Worm (Caenorhabditis elegans) whole organism, mixed stage, embryonic: ENCODE data around the gene gldi-9.

Experiments
- elt-1 ChIP-seq: sonication (generic microtip); optimal IDR thresholded peaks from 2 replicates; lab custom pipeline; 2017; ENCODE audit warnings: missing genetic modification characterization, mild to moderate bottlenecking, missing compliant biosample characterization, antibody characterized with exemption, moderate library complexity, borderline replicate concordance; ENCODE audit not compliant: insufficient read depth
- elt-3 ChIP-seq: fragments of 150-350 bp; optimal IDR thresholded peaks from 2 replicates; lab custom pipeline; 2014; ENCODE audit warnings: missing biosample characterization, missing genetic modification characterization
- ham-2 ChIP-seq: fragments of 200-800 bp; sonication (Bioruptor generic); optimal IDR thresholded peaks from 2 replicates; lab custom pipeline; 2018; ENCODE audit warnings: mild to moderate bottlenecking, missing genetic modification characterization, missing compliant biosample characterization
- hlh-1 ChIP-seq: fragments of 150-350 bp; optimal IDR thresholded peaks from 2 replicates; lab custom pipeline; 2014; ENCODE audit warnings: missing biosample characterization, missing genetic modification reagents, missing genetic modification characterization
- lsy-2 ChIP-seq: fragments of 150-350 bp; optimal IDR thresholded peaks from 2 replicates; lab custom pipeline; 2014; ENCODE audit warnings: missing biosample characterization, missing genetic modification characterization
- mls-2 ChIP-seq: sonication (generic microtip); optimal IDR thresholded peaks from 2 replicates; lab custom pipeline; 2016; ENCODE audit warnings: mild to moderate bottlenecking, missing genetic modification characterization, moderate library complexity, missing compliant biosample characterization
- nhr-12 ChIP-seq: fragments of 150-350 bp; optimal IDR thresholded peaks from 2 replicates; lab custom pipeline; 2014; ENCODE audit warnings: missing biosample characterization, missing genetic modification characterization
- nhr-2 ChIP-seq: fragments of 150-350 bp; optimal IDR thresholded peaks from 2 replicates; lab custom pipeline; 2014; ENCODE audit warnings: missing biosample characterization, missing genetic modification characterization
- nhr-237 ChIP-seq: fragments of 150-350 bp; optimal IDR thresholded peaks from 2 replicates; lab custom pipeline; 2014; ENCODE audit warnings: missing biosample characterization, missing genetic modification characterization
- nhr-76 ChIP-seq: sonication (generic microtip); optimal IDR thresholded peaks from 2 replicates; lab custom pipeline; 2017; ENCODE audit warnings: missing biosample characterization, missing genetic modification characterization
- pha-4 ChIP-seq: fragments of 150-350 bp; optimal IDR thresholded peaks from 2 replicates; lab custom pipeline; 2018; ENCODE audit warnings: missing biosample characterization, missing genetic modification reagents, missing genetic modification characterization
- snpc-4 ChIP-seq: fragments of 150-350 bp; optimal IDR thresholded peaks from 2 replicates; lab custom pipeline; 2014; ENCODE audit warnings: missing biosample characterization, missing genetic modification characterization
- unc-62 ChIP-seq: fragments of 150-350 bp; optimal IDR thresholded peaks from 2 replicates; lab custom pipeline; 2014; ENCODE audit warnings: missing biosample characterization, missing genetic modification reagents, missing genetic modification characterization
- ztf-11 ChIP-seq: fragments of 150-350 bp; optimal IDR thresholded peaks from 2 replicates; lab custom pipeline; 2014; ENCODE audit warnings: missing biosample characterization, missing genetic modification characterization

DNA sequence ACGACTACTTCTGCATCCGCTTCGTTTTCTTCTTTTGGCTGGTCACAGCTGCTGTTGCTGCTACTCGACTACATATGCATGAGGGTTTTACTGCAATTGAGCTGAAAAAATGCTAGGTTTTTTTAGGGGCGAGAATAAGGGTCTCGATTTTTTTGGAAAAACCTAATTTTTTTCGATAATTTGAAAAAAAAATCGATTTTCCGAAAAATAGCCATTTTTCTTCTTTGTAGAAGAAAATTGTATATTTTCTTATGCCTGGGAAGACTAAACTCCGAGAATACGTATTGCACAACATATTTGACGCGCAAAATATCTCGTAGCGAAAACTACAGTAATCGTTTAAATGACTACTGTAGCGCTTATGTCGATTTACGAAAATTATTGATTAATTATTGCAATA, 39.6 kb downstream of the gldi-9 start, which contains the start of gene tmem-132:
- no peak for TF ChIP-seq ham-2
- TF ChIP-seq lsy-2 (tag; lab: Kevin White, UChicago), result no peak
- TF ChIP-seq elt-1 (tag; lab: Kevin White, UChicago), result no peak
- TF ChIP-seq hlh-1, result no peak
- no peak for TF ChIP-seq nhr-12 (tag; lab: Kevin White, UChicago)
- TF ChIP-seq unc-62 (GFP tag; lab: Kevin White, UChicago), result no peak
- no peak for TF ChIP-seq elt-3 (tag; lab: Kevin White, UChicago)
- TF ChIP-seq mls-2 (tag; lab: Kevin White, UChicago), result no peak
- no peak for TF ChIP-seq nhr-237 (tag; lab: Kevin White, UChicago)
- no peak for TF ChIP-seq ztf-11
- TF ChIP-seq nhr-76 (tag; lab: Kevin White, UChicago), result no peak
- TF ChIP-seq pha-4 (tag; lab: Kevin White, UChicago), result no peak
- no peak for TF ChIP-seq nhr-2 (tag; lab: Kevin White, UChicago)
- TF ChIP-seq snpc-4 (tag; lab: Kevin White, UChicago), result no peak
